Fruit fly (Drosophila melanogaster) whole organism, embryonic: Measurements from ENCODE around the gene CG4949.
A peak's percentile ranks its signal among the peaks of the same experiment; 100 is the strongest.

Experiments used
- Ada2b ChIP-seq: fragments of 200-800 bp; sonication (Bioruptor generic); IDR thresholded peaks from 2 replicates; pipeline ENCODE4 v1.3.6; 2022; ENCODE audit warnings: missing biosample characterization, missing genetic modification characterization
- CG10321 ChIP-seq: fragments of 200-800 bp; sonication (Bioruptor generic); IDR thresholded peaks from 2 replicates; pipeline ENCODE4 v1.3.6; 2022; ENCODE audit warnings: missing biosample characterization, missing genetic modification characterization
- CG10366 ChIP-seq: fragments of 200-800 bp; sonication (Bioruptor generic); IDR thresholded peaks from 2 replicates; pipeline ENCODE4 v1.3.6; 2022; ENCODE audit warnings: missing biosample characterization, missing genetic modification characterization
- CG12104 ChIP-seq: fragments of 200-800 bp; sonication (Bioruptor generic); optimal IDR thresholded peaks from 3 replicates; lab custom pipeline; 2016; ENCODE audit warnings: missing biosample characterization, missing genetic modification characterization
- CG12769 ChIP-seq: fragments of 200-800 bp; sonication (Bioruptor generic); optimal IDR thresholded peaks from 2 replicates; lab custom pipeline; 2019; ENCODE audit warnings: missing biosample characterization, mild to moderate bottlenecking, missing genetic modification characterization, moderate library complexity
- CG13624 ChIP-seq: fragments of 200-800 bp; sonication (Bioruptor generic); optimal IDR thresholded peaks from 2 replicates; lab custom pipeline; 2016; ENCODE audit warnings: missing biosample characterization, missing genetic modification characterization
- CG13894 ChIP-seq: fragments of 200-800 bp; sonication (Bioruptor generic); optimal IDR thresholded peaks from 3 replicates; lab custom pipeline; 2018; ENCODE audit warnings: missing biosample characterization, mild to moderate bottlenecking, missing genetic modification characterization, moderate library complexity
- CG14014 ChIP-seq: fragments of 200-800 bp; sonication (Bioruptor generic); IDR thresholded peaks from 2 replicates; pipeline ENCODE4 v1.3.6; 2022; ENCODE audit warnings: missing biosample characterization, missing genetic modification characterization
- CG14441 ChIP-seq: fragments of 200-800 bp; sonication (Bioruptor generic); IDR thresholded peaks from 2 replicates; pipeline ENCODE4 v1.3.6; 2022; ENCODE audit warnings: missing biosample characterization, missing genetic modification characterization
- CG15514 ChIP-seq: fragments of 200-800 bp; sonication (Bioruptor generic); optimal IDR thresholded peaks from 3 replicates; lab custom pipeline; 2017; ENCODE audit warnings: missing biosample characterization, missing genetic modification characterization, mild to moderate bottlenecking, moderate library complexity, missing genetic modification reagents
- CG16815 ChIP-seq: fragments of 200-800 bp; sonication (Bioruptor generic); optimal IDR thresholded peaks from 3 replicates; lab custom pipeline; 2017; ENCODE audit warnings: missing biosample characterization, mild to moderate bottlenecking, missing genetic modification characterization
- CG34422 ChIP-seq: fragments of 200-800 bp; sonication (Bioruptor generic); IDR thresholded peaks from 3 replicates; pipeline ENCODE4 v1.3.6; 2022; ENCODE audit warnings: missing biosample characterization, missing genetic modification characterization
- CG4360 ChIP-seq: fragments of 200-800 bp; sonication (Bioruptor generic); IDR thresholded peaks from 2 replicates; pipeline ENCODE4 v1.3.6; 2022; ENCODE audit warnings: missing biosample characterization, missing genetic modification characterization
- CG6254 ChIP-seq: fragments of 200-800 bp; sonication (Bioruptor generic); optimal IDR thresholded peaks from 3 replicates; lab custom pipeline; 2017; ENCODE audit warnings: mild to moderate bottlenecking, missing biosample characterization, missing genetic modification reagents, missing genetic modification characterization
- CG6654 ChIP-seq: fragments of 200-800 bp; sonication (Bioruptor generic); optimal IDR thresholded peaks from 2 replicates; lab custom pipeline; 2017; ENCODE audit warnings: missing biosample characterization, mild to moderate bottlenecking, missing genetic modification characterization
- CG6683 ChIP-seq: fragments of 200-800 bp; sonication (Bioruptor generic); optimal IDR thresholded peaks from 2 replicates; lab custom pipeline; 2017; ENCODE audit warnings: missing biosample characterization, mild to moderate bottlenecking, missing genetic modification characterization, missing genetic modification reagents
- CG7839 ChIP-seq: fragments of 200-800 bp; sonication (Bioruptor generic); optimal IDR thresholded peaks from 3 replicates; lab custom pipeline; 2018; ENCODE audit warnings: missing biosample characterization, mild to moderate bottlenecking, missing genetic modification characterization, moderate library complexity
- CG8924 ChIP-seq: fragments of 200-800 bp; optimal IDR thresholded peaks from 3 replicates; lab custom pipeline; 2019; ENCODE audit warnings: missing biosample characterization, mild to moderate bottlenecking, missing genetic modification characterization, moderate library complexity
- CG9727 ChIP-seq: fragments of 200-800 bp; sonication (Bioruptor generic); optimal IDR thresholded peaks from 3 replicates; lab custom pipeline; 2017; ENCODE audit warnings: missing biosample characterization, mild to moderate bottlenecking, missing genetic modification characterization
- D19B ChIP-seq: fragments of 200-800 bp; sonication (Bioruptor generic); optimal IDR thresholded peaks from 2 replicates; lab custom pipeline; 2017; ENCODE audit warnings: missing biosample characterization, mild to moderate bottlenecking, missing genetic modification characterization
- Dbx ChIP-seq: fragments of 200-800 bp; sonication (Bioruptor generic); IDR thresholded peaks from 3 replicates; pipeline ENCODE4 v1.3.6; 2022; ENCODE audit warnings: missing biosample characterization, missing genetic modification characterization
- Dip2 ChIP-seq: fragments of 200-800 bp; sonication (Bioruptor generic); IDR thresholded peaks from 2 replicates; pipeline ENCODE4 v1.3.6; 2022; ENCODE audit warnings: missing biosample characterization, missing genetic modification characterization
- Eip74EF ChIP-seq, 2 experiments: fragments of 200-800 bp in 1 of 2; fragments of >200 bp in 1 of 2; sonication (Bioruptor generic) in 1 of 2; optimal IDR thresholded peaks; 2 replicates each; lab custom pipeline; 2017 to 2019; ENCODE audit warnings: missing biosample characterization in 2 of 2, missing genetic modification characterization in 2 of 2, mild to moderate bottlenecking in 1 of 2, moderate library complexity in 1 of 2
- H2.0 ChIP-seq: fragments of 200-800 bp; sonication (Bioruptor generic); IDR thresholded peaks from 2 replicates; pipeline ENCODE4 v1.3.6; 2022; ENCODE audit warnings: missing biosample characterization, missing genetic modification characterization
- Hey ChIP-seq: fragments of 200-800 bp; sonication (Bioruptor generic); optimal IDR thresholded peaks from 3 replicates; lab custom pipeline; 2018; ENCODE audit warnings: missing biosample characterization, mild to moderate bottlenecking, missing genetic modification characterization
- Hr3 ChIP-seq: fragments of 200-800 bp; sonication (Bioruptor generic); optimal IDR thresholded peaks from 3 replicates; lab custom pipeline; 2016; ENCODE audit warnings: missing biosample characterization, missing genetic modification characterization
- Mrtf ChIP-seq: fragments of 200-800 bp; sonication (Bioruptor generic); IDR thresholded peaks from 3 replicates; pipeline ENCODE4 v1.3.6; 2022; ENCODE audit warnings: missing biosample characterization, missing genetic modification characterization
- Myb ChIP-seq: fragments of 200-800 bp; sonication (Bioruptor generic); optimal IDR thresholded peaks from 2 replicates; lab custom pipeline; 2016; ENCODE audit warnings: missing biosample characterization, missing genetic modification characterization
- NC2α ChIP-seq: fragments of 200-800 bp; sonication (Bioruptor generic); optimal IDR thresholded peaks from 2 replicates; lab custom pipeline; 2016; ENCODE audit warnings: missing biosample characterization, missing genetic modification characterization
- Optix ChIP-seq: fragments of 200-800 bp; sonication (Bioruptor generic); IDR thresholded peaks from 3 replicates; pipeline ENCODE4 v1.3.6; 2022; ENCODE audit warnings: missing biosample characterization, missing genetic modification characterization
- Poxn ChIP-seq: fragments of 200-800 bp; sonication (Bioruptor generic); IDR thresholded peaks from 2 replicates; pipeline ENCODE4 v1.3.6; 2022; ENCODE audit warnings: missing biosample characterization, missing genetic modification characterization
- Ssrp ChIP-seq: fragments of 200-800 bp; sonication (Bioruptor generic); optimal IDR thresholded peaks from 2 replicates; lab custom pipeline; 2018; ENCODE audit warnings: missing biosample characterization, mild to moderate bottlenecking, missing genetic modification characterization, moderate library complexity
- TFAM ChIP-seq: fragments of 200-800 bp; sonication (Bioruptor generic); optimal IDR thresholded peaks from 2 replicates; lab custom pipeline; 2017; ENCODE audit warnings: missing biosample characterization, missing genetic modification characterization, inconsistent platforms
- Usf ChIP-seq: fragments of 200-800 bp; sonication (Bioruptor generic); optimal IDR thresholded peaks from 2 replicates; lab custom pipeline; 2017; ENCODE audit warnings: missing genotype, missing biosample characterization, missing genetic modification characterization
- YL-1 ChIP-seq: fragments of 200-800 bp; sonication (Bioruptor generic); optimal IDR thresholded peaks from 3 replicates; lab custom pipeline; 2017; ENCODE audit warnings: missing biosample characterization, mild to moderate bottlenecking, missing genetic modification characterization
- cad ChIP-seq: fragments of >200 bp; optimal IDR thresholded peaks from 2 replicates; lab custom pipeline; 2017; ENCODE audit warnings: missing biosample characterization, missing genetic modification characterization
- disco-r ChIP-seq: fragments of 200-800 bp; sonication (Bioruptor generic); optimal IDR thresholded peaks from 2 replicates; lab custom pipeline; 2016; ENCODE audit warnings: missing biosample characterization, missing genetic modification characterization
- en ChIP-seq: fragments of 200-800 bp; sonication (Bioruptor generic); optimal IDR thresholded peaks from 2 replicates; lab custom pipeline; 2016; ENCODE audit warnings: missing biosample characterization, missing genetic modification characterization
- gt ChIP-seq: fragments of 200-800 bp; sonication (Bioruptor generic); IDR thresholded peaks from 2 replicates; pipeline ENCODE4 v1.3.6; 2022; ENCODE audit warnings: missing biosample characterization, missing genetic modification characterization
- mld ChIP-seq: fragments of 200-800 bp; sonication (Bioruptor generic); IDR thresholded peaks from 3 replicates; pipeline ENCODE4 v1.3.6; 2022; ENCODE audit warnings: missing biosample characterization, missing genetic modification characterization; ENCODE audit not compliant: partially characterized antibody
- oc ChIP-seq: fragments of 200-800 bp; sonication (Bioruptor generic); optimal IDR thresholded peaks from 2 replicates; lab custom pipeline; 2018; ENCODE audit warnings: missing biosample characterization, mild to moderate bottlenecking, missing genetic modification characterization, moderate library complexity
- pb ChIP-seq: fragments of 200-800 bp; sonication (Bioruptor generic); optimal IDR thresholded peaks from 3 replicates; lab custom pipeline; 2016; ENCODE audit warnings: missing biosample characterization, missing genetic modification characterization
- phol ChIP-seq: fragments of 200-800 bp; sonication (Bioruptor generic); optimal IDR thresholded peaks from 3 replicates; lab custom pipeline; 2018; ENCODE audit warnings: missing biosample characterization, mild to moderate bottlenecking, missing genetic modification characterization, moderate library complexity
- schlank ChIP-seq: fragments of 200-800 bp; sonication (Bioruptor generic); optimal IDR thresholded peaks from 2 replicates; lab custom pipeline; 2018; ENCODE audit warnings: missing biosample characterization, mild to moderate bottlenecking, missing genetic modification characterization
- seq ChIP-seq: fragments of 200-800 bp; sonication (Bioruptor generic); IDR thresholded peaks from 2 replicates; pipeline ENCODE4 v1.3.6; 2022; ENCODE audit warnings: missing biosample characterization, missing genetic modification characterization
- sob ChIP-seq: fragments of 200-800 bp; sonication (Bioruptor generic); IDR thresholded peaks from 2 replicates; pipeline ENCODE4 v1.3.6; 2022; ENCODE audit warnings: missing biosample characterization, missing genetic modification characterization
- sr ChIP-seq: fragments of 200-800 bp; sonication (Bioruptor generic); IDR thresholded peaks from 3 replicates; pipeline ENCODE4 v1.3.6; 2022; ENCODE audit warnings: missing biosample characterization, missing genetic modification characterization
- tgo ChIP-seq: fragments of 200-800 bp; sonication (Bioruptor generic); IDR thresholded peaks from 3 replicates; pipeline ENCODE4 v1.3.6; 2022; ENCODE audit warnings: missing biosample characterization, missing genetic modification characterization
- tna ChIP-seq: fragments of 200-800 bp; sonication (Bioruptor generic); IDR thresholded peaks from 2 replicates; pipeline ENCODE4 v1.3.6; 2022; ENCODE audit warnings: missing biosample characterization, missing genetic modification characterization; ENCODE audit not compliant: partially characterized antibody

Gene CG4949

DNA sequence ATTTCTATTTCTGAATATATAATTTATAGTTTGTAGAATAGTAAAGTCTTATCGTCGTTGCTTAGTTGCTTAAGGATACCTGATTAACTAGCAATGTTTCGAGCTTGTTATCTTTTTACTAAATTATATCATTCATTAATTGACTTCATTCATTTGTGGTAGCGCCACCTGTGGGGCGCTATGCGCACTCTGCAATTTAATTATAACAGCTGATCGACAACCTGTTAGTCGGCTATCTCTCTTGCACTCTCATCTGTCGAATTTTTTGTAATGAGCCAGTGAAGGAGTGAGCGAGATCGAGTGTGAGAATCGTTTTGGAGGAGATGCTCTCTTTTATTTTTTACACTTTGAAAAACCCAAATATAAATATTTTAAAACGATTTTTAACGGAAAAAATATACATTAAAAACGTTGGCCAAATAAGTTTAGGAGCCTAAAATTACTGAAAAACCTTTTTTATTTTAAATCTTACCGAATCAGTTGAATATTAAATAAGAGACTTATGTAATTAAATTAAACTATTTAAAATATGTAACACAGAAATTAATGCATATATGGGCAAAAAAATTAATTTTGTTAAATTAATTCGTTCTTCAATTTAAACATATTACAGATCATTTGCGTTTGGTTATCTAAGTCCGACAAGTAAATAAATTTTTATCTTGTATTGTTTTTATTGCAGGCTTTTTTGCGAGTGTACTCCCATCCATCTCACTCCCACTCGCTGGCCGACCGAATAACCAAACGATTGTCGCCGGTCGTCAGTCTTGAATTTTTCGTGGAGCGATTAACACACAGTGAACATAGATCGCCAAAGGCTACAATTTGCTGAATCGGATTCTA lies 12.6 kb downstream of the CG4949 start, which contains the start of the genes CG16700 and CG4991 (continued):
- no peak for TF ChIP-seq mld (GFP tag; lab: Robert Waterston, UW)
- TF ChIP-seq CG13894, result peak; percentile 50
- TF ChIP-seq tgo, result peak; percentile 76
- no peak for TF ChIP-seq Optix (GFP tag; lab: Robert Waterston, UW)
- TF ChIP-seq CG6254 (GFP tag; lab: Kevin White, UChicago), result peak; percentile 14
- TF ChIP-seq schlank (tag; lab: Kevin White, UChicago), result no peak
- TF ChIP-seq CG7839 (tag; lab: Kevin White, UChicago), result peak; percentile 93
- no peak for TF ChIP-seq NC2α (GFP tag; lab: Kevin White, UChicago)
- TF ChIP-seq Poxn (GFP tag; lab: Robert Waterston, UW), result no peak
- peak in 1 of 2 experiments; percentile 84 for TF ChIP-seq Eip74EF (GFP tag; optimal IDR thresholded peaks at IDR 0.05; lab: Kevin White, UChicago)
- no peak for TF ChIP-seq CG12769
- no peak for TF ChIP-seq Dip2 (GFP tag; lab: Robert Waterston, UW)
- TF ChIP-seq CG9727, result peak; percentile 94
- TF ChIP-seq CG6654 (GFP tag; lab: Kevin White, UChicago), result peak; percentile 41
- no peak for TF ChIP-seq TFAM (GFP tag; lab: Kevin White, UChicago)
- peak; percentile 61 for TF ChIP-seq sob (GFP tag; lab: Robert Waterston, UW)
- TF ChIP-seq Hey, result no peak
- TF ChIP-seq CG10366 (GFP tag; lab: Robert Waterston, UW), result peak; percentile 46
- peak; percentile 73 for TF ChIP-seq CG16815 (GFP tag; lab: Kevin White, UChicago)
- TF ChIP-seq oc, result peak; percentile 38
- TF ChIP-seq sr (GFP tag; lab: Robert Waterston, UW), result no peak; the same call in 2 of the 3 replicates
- peak; percentile 20 for TF ChIP-seq YL-1
- TF ChIP-seq en (GFP tag; lab: Kevin White, UChicago), result no peak
- peak; percentile 85 for TF ChIP-seq Ssrp (tag; lab: Kevin White, UChicago)
- TF ChIP-seq Myb (GFP tag; lab: Kevin White, UChicago), result no peak
- TF ChIP-seq Usf (GFP tag; lab: Kevin White, UChicago), result peak; percentile 81
- no peak; the same call in 1 of the 2 replicates for TF ChIP-seq CG10321
- TF ChIP-seq Ada2b, result no peak; the same call in none of the 2 replicates
- no peak for TF ChIP-seq CG4360 (GFP tag; lab: Robert Waterston, UW)
- TF ChIP-seq CG34422 (GFP tag; lab: Robert Waterston, UW), result peak; percentile 65; the same call in 1 of the 3 replicates
- TF ChIP-seq Dbx (GFP tag; lab: Robert Waterston, UW), result peak; percentile 69; the same call in 1 of the 3 replicates
- no peak for TF ChIP-seq cad
- peak; percentile 66 for TF ChIP-seq CG6683 (GFP tag; lab: Kevin White, UChicago)
- peak; percentile 66 for TF ChIP-seq D19B (GFP tag; lab: Kevin White, UChicago)
- TF ChIP-seq CG14441, result peak; percentile 67
- TF ChIP-seq H2.0 (GFP tag; lab: Robert Waterston, UW), result peak; percentile 51; the same call in 1 of the 2 replicates
- peak; percentile 86 for TF ChIP-seq Hr3 (GFP tag; lab: Kevin White, UChicago)
- TF ChIP-seq Mrtf, result peak; percentile 58; the same call in 1 of the 3 replicates
- TF ChIP-seq CG15514 (GFP tag; lab: Kevin White, UChicago), result peak; percentile 11
- no peak for TF ChIP-seq tna (GFP tag; lab: Robert Waterston, UW)
- peak; percentile 76 for TF ChIP-seq CG12104 (GFP tag; lab: Kevin White, UChicago)
- TF ChIP-seq pb (GFP tag; lab: Kevin White, UChicago), result no peak
- no peak for TF ChIP-seq disco-r
- TF ChIP-seq CG8924, result peak; percentile 91
- peak; percentile 88 for TF ChIP-seq phol (tag; lab: Kevin White, UChicago)
- TF ChIP-seq CG13624 (GFP tag; lab: Kevin White, UChicago), result no peak
- no peak; the same call in 1 of the 2 replicates for TF ChIP-seq gt (GFP tag; lab: Robert Waterston, UW)
- TF ChIP-seq seq (GFP tag; lab: Robert Waterston, UW), result no peak
- TF ChIP-seq CG14014 (GFP tag; lab: Robert Waterston, UW), result peak; percentile 71
